Worm (Caenorhabditis elegans) whole organism, L2 larva: ENCODE data around the gene F32E10.9.

ENCODE experiments used
- ama-1 ChIP-seq: fragments of 150-350 bp; optimal IDR thresholded peaks from 2 replicates; lab custom pipeline; 2018; ENCODE audit warnings: inconsistent platforms
- ceh-16 ChIP-seq: fragments of 150-350 bp; optimal IDR thresholded peaks from 2 replicates; lab custom pipeline; 2014; ENCODE audit warnings: missing biosample characterization, missing genetic modification characterization
- ceh-82 ChIP-seq: fragments of 150-350 bp; optimal IDR thresholded peaks from 2 replicates; lab custom pipeline; 2014; ENCODE audit warnings: missing biosample characterization, missing genetic modification characterization
- elt-1 ChIP-seq: fragments of 150-350 bp; optimal IDR thresholded peaks from 2 replicates; lab custom pipeline; 2014; ENCODE audit warnings: missing biosample characterization, missing genetic modification characterization
- elt-3 ChIP-seq: sonication (generic microtip); optimal IDR thresholded peaks from 2 replicates; lab custom pipeline; 2017; ENCODE audit warnings: missing biosample characterization, missing genetic modification characterization
- fos-1 ChIP-seq: fragments of 150-350 bp; optimal IDR thresholded peaks from 2 replicates; lab custom pipeline; 2014; ENCODE audit warnings: missing biosample characterization, missing genetic modification characterization
- lin-11 ChIP-seq: fragments of 150-350 bp; sonication (generic microtip); optimal IDR thresholded peaks from 2 replicates; lab custom pipeline; 2014; ENCODE audit warnings: missing biosample characterization, missing genetic modification characterization, inconsistent platforms, mixed read lengths
- mdl-1 ChIP-seq, 2 experiments: fragments of 150-350 bp in 1 of 2; sonication (generic microtip) in 1 of 2; optimal IDR thresholded peaks; 2 replicates each; lab custom pipeline; 2017; ENCODE audit warnings: missing biosample characterization in 2 of 2, missing genetic modification characterization in 2 of 2
- nhr-6 ChIP-seq: fragments of 150-350 bp; optimal IDR thresholded peaks from 2 replicates; lab custom pipeline; 2014; ENCODE audit warnings: missing biosample characterization, missing genetic modification characterization
- nhr-77 ChIP-seq: fragments of 150-350 bp; optimal IDR thresholded peaks from 2 replicates; lab custom pipeline; 2014; ENCODE audit warnings: missing biosample characterization, missing genetic modification characterization
- unc-55 ChIP-seq: fragments of 150-350 bp; sonication (generic microtip); optimal IDR thresholded peaks from 3 replicates; lab custom pipeline; 2014; ENCODE audit warnings: missing biosample characterization, missing genetic modification reagents, missing genetic modification characterization
- unc-62 ChIP-seq: fragments of 150-350 bp; optimal IDR thresholded peaks from 2 replicates; lab custom pipeline; 2014; ENCODE audit warnings: missing biosample characterization, missing genetic modification reagents, missing genetic modification characterization
- ztf-11 ChIP-seq: sonication (generic microtip); optimal IDR thresholded peaks from 2 replicates; lab custom pipeline; 2017; ENCODE audit warnings: missing biosample characterization, missing genetic modification characterization

- TF ChIP-seq fos-1 (no peak), nhr-77 (tag; lab: Kevin White, UChicago) (no peak), lin-11 (tag; lab: Kevin White, UChicago) (no peak), mdl-1 (tag; optimal IDR thresholded peaks at IDR 0.05; lab: Kevin White, UChicago) (no peak), elt-1 (tag; lab: Kevin White, UChicago) (no peak), elt-3 (tag; lab: Kevin White, UChicago) (no peak), unc-55 (no peak), ama-1 (lab: Kevin White, UChicago) (no peak), unc-62 (GFP tag; lab: Kevin White, UChicago) (no peak), ztf-11 (tag; lab: Kevin White, UChicago) (no peak), nhr-6 (tag; lab: Kevin White, UChicago) (no peak), ceh-82 (tag; lab: Kevin White, UChicago) (no peak), ceh-16 (tag; lab: Kevin White, UChicago) (no peak)
Observed at ce11 chrIV:7578281-7578680, 14.5 kb upstream of the F32E10.9 start, which contains the start of gene F32E10.5.
